Worm (Caenorhabditis elegans): ENCODE results near the gene fos-1.

DNA sequence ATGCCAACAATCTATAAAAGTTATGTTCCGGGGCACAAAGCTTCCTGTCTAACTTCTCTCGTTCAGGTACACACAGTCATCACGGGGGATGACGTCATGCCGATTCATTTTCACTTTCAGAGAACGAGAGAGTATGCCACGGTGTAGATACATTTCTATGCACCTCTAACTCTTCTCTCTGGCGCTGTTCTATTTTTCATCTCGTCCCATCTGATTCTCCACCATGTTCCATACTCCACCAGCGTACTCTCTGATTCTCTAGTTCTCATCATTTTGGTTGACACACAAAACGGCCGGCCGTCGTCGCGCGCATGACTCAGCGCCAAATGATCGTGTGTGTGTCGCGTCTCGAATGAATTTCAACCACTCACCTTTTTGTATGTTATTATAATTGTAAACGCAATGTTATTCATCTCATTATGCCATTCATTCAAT, 3.0 kb upstream of the fos-1 start:
- TF ChIP-seq T22C8.4 (GFP tag; IDR thresholded peaks at IDR 0.05) = no peak
- no peak for TF ChIP-seq ztf-29 (GFP tag; IDR thresholded peaks at IDR 0.05)
- no peak for TF ChIP-seq flt-1 (GFP tag; IDR thresholded peaks at IDR 0.05)
- TF ChIP-seq tab-1 (GFP tag; IDR thresholded peaks at IDR 0.05) = no peak
- TF ChIP-seq ztf-23 (GFP tag; IDR thresholded peaks at IDR 0.05) = no peak
